Worm (Caenorhabditis elegans) whole organism, L2 larva: ENCODE results near the gene F56D6.22.

Experiments
- elt-1 ChIP-seq: fragments of 150-350 bp; optimal IDR thresholded peaks from 2 replicates; lab custom pipeline; 2014; ENCODE audit warnings: missing biosample characterization, missing genetic modification characterization
- gmeb-1 ChIP-seq: fragments of 150-350 bp; optimal IDR thresholded peaks from 2 replicates; lab custom pipeline; 2014; ENCODE audit warnings: missing biosample characterization, missing genetic modification characterization

ce11 chrIV:3919506-3919905, 12.1 kb upstream of the F56D6.22 start, which contains the start of gene srz-19:
- TF ChIP-seq elt-1 (tag; lab: Kevin White, UChicago) (no peak), gmeb-1 (tag; lab: Kevin White, UChicago) (no peak)
